Worm (Caenorhabditis elegans): Measurements from ENCODE around the gene tgt-1.

DNA sequence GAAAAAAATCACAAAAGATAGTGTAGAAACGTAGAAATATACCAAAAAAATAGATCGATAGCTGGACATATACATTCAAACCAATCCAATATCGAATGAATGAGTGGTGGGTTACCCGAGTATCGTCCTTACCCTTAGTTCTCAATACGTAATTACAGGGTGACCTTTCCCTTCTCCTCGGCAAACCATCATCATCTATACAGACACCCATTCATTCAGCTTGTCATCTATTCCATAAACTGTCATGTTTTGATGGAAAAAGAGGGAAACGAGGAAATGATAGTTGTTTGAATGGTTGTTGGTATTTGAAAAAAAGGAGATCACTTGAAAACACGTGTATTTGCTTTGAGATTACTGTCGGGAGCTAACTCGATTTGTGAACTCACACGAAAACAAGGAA is 35.5 kb downstream of the tgt-1 start:
- TF ChIP-seq dao-5 (tag; optimal IDR thresholded peaks at IDR 0.05) (no peak), him-1 (tag; optimal IDR thresholded peaks at IDR 0.05) (no peak), W03F9.2 (tag; optimal IDR thresholded peaks at IDR 0.05) (no peak)
